Fruit fly (Drosophila melanogaster) whole organism, larva: Measurements from ENCODE around the gene GV1.

Source experiments
- noc ChIP-seq: fragments of 200-800 bp; sonication (Bioruptor generic); optimal IDR thresholded peaks from 3 replicates; lab custom pipeline; 2019; ENCODE audit warnings: missing biosample characterization, mild to moderate bottlenecking, missing genetic modification characterization, moderate library complexity

GV1 gene

DNA sequence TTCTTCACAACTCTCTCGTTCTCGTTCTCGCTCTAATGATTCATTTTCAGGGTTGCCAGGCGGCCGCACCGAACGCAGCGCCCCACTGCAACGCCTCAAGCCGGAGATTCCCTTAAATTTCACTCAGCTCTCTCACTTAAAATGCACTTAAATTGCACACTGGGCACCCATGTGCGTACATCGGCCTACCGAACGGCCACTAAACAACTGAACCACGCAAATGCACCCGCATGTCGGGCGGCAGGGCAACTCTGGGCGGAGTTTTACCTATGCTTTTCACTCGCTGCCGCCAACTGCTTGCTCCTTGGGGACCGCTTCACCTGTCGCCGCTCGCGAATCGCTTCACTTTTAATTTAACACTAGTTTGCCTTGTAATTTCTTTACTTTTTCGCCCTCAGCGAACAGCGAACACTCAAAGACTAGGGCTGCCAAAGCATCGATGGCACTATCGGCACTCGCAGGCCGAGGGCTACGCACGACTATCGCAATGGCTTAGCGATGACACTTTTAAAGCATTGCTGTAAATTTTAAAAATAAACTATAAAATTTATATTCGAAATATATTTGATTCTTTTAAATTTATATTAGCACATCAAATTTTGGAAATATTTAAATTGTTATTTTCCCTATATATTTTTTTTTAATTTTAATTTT, 51.5 kb downstream of the GV1 start, which contains the start of gene Rap1:
TSS of gene Rap1 (minus strand) at position 446 of the 654 bp plus-strand sequence.
- peak; percentile 58 for TF ChIP-seq noc (tag; lab: Kevin White, UChicago)

DNA sequence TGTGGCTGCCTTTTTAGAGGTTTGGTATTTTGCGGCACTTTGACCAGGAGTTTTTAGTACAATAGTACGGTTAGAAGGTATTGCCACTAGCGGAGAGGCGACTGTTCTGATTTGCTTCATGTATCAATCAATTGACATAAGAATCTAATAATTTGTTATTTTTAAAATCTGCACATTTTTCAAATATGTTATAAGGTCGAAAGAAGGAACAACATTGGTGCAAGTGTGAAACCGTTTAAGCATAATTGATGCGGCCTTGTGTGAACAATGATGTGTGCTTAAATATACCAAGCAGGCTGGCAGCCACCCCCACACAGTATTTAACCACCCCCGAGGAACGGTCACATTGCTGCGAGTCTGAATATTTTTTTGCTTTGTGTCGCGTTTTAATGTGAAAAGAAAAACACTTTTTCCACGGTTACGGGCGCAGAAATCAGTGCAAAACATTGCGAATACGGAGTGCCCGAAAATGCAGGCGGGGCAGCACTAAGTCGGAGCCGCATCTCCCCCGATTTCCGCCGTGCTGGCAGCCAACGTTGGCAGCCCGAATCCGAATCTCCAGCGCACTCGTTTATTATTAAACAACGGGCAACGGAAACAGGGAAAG, 54.8 kb downstream of the GV1 start, which contains the start of the genes HBS1 and CG12025:
TSS of gene HBS1 (minus strand) at position 120 of the 607 bp plus-strand sequence.
TSS of gene CG12025 (plus strand) at position 310 of the 607 bp plus-strand sequence.
- TF ChIP-seq noc (tag; lab: Kevin White, UChicago): peak; percentile 21

DNA sequence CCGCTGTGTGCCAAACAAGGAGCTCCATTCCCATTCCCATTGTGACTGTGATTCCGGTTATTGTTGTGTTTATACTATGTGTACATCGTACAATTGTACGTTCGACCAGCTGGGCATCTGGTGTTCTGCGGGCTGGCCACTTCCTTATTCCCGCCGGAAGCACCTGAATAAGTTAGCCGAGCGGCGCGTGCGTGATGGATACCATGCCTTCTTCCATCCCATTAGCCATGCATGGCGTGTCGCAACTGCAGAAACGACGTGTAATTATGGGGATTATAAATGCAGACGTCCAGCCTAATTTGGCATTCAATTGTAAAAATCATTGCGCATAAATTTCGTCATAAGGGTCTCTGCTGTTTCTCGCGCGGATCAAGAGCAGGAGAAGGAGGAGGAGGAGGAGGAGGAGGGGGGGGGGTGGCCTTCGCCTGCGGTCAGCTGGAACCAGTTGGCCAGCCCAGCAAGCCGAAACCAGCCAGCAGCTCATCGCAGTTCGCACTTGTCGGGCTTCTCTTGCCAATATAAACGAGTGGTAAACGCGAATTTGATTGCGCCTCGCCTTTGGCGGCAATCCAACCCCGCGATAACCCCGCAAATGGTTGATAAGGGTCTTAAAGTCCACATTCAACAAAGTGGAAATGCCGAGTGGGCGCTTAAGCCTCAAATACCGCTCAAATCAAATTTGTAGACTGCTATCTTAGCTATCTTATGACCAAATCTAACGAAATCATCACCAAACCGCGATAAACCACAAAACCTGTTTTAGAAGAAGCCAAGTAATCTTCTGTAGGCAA, 55.8 kb downstream of the GV1 start:
- TF ChIP-seq noc (tag; lab: Kevin White, UChicago): peak; percentile 7

DNA sequence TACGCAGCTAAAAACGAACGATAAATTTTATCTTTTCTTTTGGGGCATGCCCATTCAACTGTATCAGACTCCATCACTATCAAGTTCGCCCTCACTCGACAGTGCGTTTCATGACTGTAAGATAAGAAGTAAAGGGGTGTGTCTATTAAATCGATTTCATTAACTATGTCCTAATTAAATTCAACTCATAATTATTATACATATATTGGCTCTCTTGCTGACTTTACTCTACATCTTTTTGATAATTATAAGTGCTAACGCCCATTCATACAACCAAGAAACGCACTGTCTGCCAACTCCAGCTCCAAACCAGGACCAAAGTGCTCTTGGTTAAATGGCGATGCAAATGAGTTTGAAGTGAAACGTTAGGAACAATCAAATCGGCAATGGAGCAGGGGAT, 58.5 kb downstream of the GV1 start:
- no peak for TF ChIP-seq noc (tag; lab: Kevin White, UChicago)

DNA sequence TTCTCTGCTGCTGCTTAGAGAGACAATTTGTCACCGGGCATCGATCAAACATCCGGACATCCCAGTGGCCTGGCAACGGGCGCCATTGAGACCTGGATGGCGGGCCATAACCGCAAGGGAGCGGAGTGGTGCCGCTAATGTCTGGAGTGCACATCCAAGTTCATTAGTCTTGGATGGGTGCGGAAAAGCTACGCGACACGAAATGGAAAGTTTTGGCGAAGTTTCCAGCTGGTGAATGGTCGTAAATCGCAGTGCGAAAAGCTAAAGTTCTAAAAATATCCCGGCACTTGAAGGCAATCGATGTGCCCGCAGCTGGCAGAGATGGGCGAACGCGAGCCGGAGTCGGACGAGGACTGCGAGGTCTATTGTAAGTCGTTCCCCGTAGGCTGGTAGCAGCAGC, 59.3 kb downstream of the GV1 start, which contains the start of gene CG13924:
TSS of gene CG13924 (plus strand) at position 301 of the 400 bp plus-strand sequence.
- TF ChIP-seq noc (tag; lab: Kevin White, UChicago): no peak
